Fruit fly (Drosophila melanogaster) whole organism, embryonic: ENCODE measurements around the gene Cpr78Ca.

Source experiments
- Ada2b ChIP-seq: fragments of 200-800 bp; sonication (Bioruptor generic); IDR thresholded peaks from 2 replicates; pipeline ENCODE4 v1.3.6; 2022; ENCODE audit warnings: missing biosample characterization, missing genetic modification characterization
- Atf6 ChIP-seq: fragments of 200-800 bp; sonication (Bioruptor generic); IDR thresholded peaks from 2 replicates; pipeline ENCODE4 v1.3.6; 2022; ENCODE audit warnings: missing biosample characterization, missing genetic modification characterization
- Awh ChIP-seq: fragments of 200-800 bp; sonication (Bioruptor generic); IDR thresholded peaks from 2 replicates; pipeline ENCODE4, ENCODE4 v1.3.6; 2022; ENCODE audit warnings: missing biosample characterization, missing genetic modification characterization
- CG10366 ChIP-seq: fragments of 200-800 bp; sonication (Bioruptor generic); IDR thresholded peaks from 2 replicates; pipeline ENCODE4 v1.3.6; 2022; ENCODE audit warnings: missing biosample characterization, missing genetic modification characterization
- CG10979 ChIP-seq: fragments of 200-800 bp; sonication (Bioruptor generic); optimal IDR thresholded peaks from 2 replicates; lab custom pipeline; 2018; ENCODE audit warnings: missing biosample characterization, mild to moderate bottlenecking, missing genetic modification characterization, moderate library complexity
- CG13296 ChIP-seq: fragments of 200-800 bp; sonication (Bioruptor generic); optimal IDR thresholded peaks from 3 replicates; lab custom pipeline; 2018; ENCODE audit warnings: missing biosample characterization, mild to moderate bottlenecking, missing genetic modification characterization
- CG14441 ChIP-seq: fragments of 200-800 bp; sonication (Bioruptor generic); IDR thresholded peaks from 2 replicates; pipeline ENCODE4 v1.3.6; 2022; ENCODE audit warnings: missing biosample characterization, missing genetic modification characterization
- CG1603 ChIP-seq: fragments of 200-800 bp; sonication (Bioruptor generic); optimal IDR thresholded peaks from 2 replicates; lab custom pipeline; 2019; ENCODE audit warnings: missing biosample characterization, mild to moderate bottlenecking, missing genetic modification characterization, moderate library complexity
- CG16863 ChIP-seq: fragments of 200-800 bp; sonication (Bioruptor generic); optimal IDR thresholded peaks from 3 replicates; lab custom pipeline; 2016; ENCODE audit warnings: missing biosample characterization, missing genetic modification characterization
- CG17328 ChIP-seq: fragments of 200-800 bp; sonication (Bioruptor generic); IDR thresholded peaks from 2 replicates; pipeline ENCODE4 v1.3.6; 2022; ENCODE audit warnings: missing biosample characterization, missing genetic modification characterization
- CG2889 ChIP-seq: fragments of 200-800 bp; sonication (Bioruptor generic); IDR thresholded peaks from 3 replicates; pipeline ENCODE4 v1.3.6; 2022; ENCODE audit warnings: missing biosample characterization, missing genetic modification characterization
- CG32772 ChIP-seq: fragments of 200-800 bp; sonication (Bioruptor generic); IDR thresholded peaks from 2 replicates; pipeline ENCODE4 v1.3.6; 2022; ENCODE audit warnings: missing biosample characterization, missing genetic modification characterization
- CG4617 ChIP-seq: fragments of 200-800 bp; sonication (Bioruptor generic); optimal IDR thresholded peaks from 3 replicates; lab custom pipeline; 2016; ENCODE audit warnings: missing biosample characterization, missing genetic modification characterization, borderline replicate concordance
- CG4854 ChIP-seq: fragments of 200-800 bp; sonication (Bioruptor generic); optimal IDR thresholded peaks from 2 replicates; lab custom pipeline; 2016; ENCODE audit warnings: missing biosample characterization, missing genetic modification characterization, inconsistent platforms
- CG6689 ChIP-seq: fragments of 200-800 bp; sonication (Bioruptor generic); IDR thresholded peaks from 2 replicates; pipeline ENCODE4 v1.3.6; 2022; ENCODE audit warnings: missing biosample characterization, missing genetic modification characterization
- CG7357 ChIP-seq: fragments of 200-800 bp; sonication (Bioruptor generic); IDR thresholded peaks from 3 replicates; pipeline ENCODE4 v1.3.6; 2022; ENCODE audit warnings: missing biosample characterization, missing genetic modification characterization
- CG7928 ChIP-seq: fragments of 200-800 bp; sonication (Bioruptor generic); optimal IDR thresholded peaks from 2 replicates; lab custom pipeline; 2017; ENCODE audit warnings: missing biosample characterization, mild to moderate bottlenecking, missing genetic modification characterization
- CG9215 ChIP-seq: fragments of 200-800 bp; sonication (Bioruptor generic); IDR thresholded peaks from 2 replicates; pipeline ENCODE4 v1.3.6; 2022; ENCODE audit warnings: missing biosample characterization, missing genetic modification characterization
- Fer1 ChIP-seq: fragments of 200-800 bp; sonication (Bioruptor generic); optimal IDR thresholded peaks from 2 replicates; lab custom pipeline; 2017; ENCODE audit warnings: missing biosample characterization, mild to moderate bottlenecking, missing genetic modification characterization
- H15 ChIP-seq: fragments of 200-800 bp; sonication (Bioruptor generic); IDR thresholded peaks from 3 replicates; pipeline ENCODE4 v1.3.6; 2022; ENCODE audit warnings: missing biosample characterization, missing genetic modification characterization
- Hr39 ChIP-seq: fragments of >200 bp; optimal IDR thresholded peaks from 2 replicates; lab custom pipeline; 2017
- Hr51 ChIP-seq, 2 experiments: fragments of 200-800 bp; sonication (Bioruptor generic); optimal IDR thresholded peaks; 2 replicates in 1 of 2; 3 replicates in 1 of 2; lab custom pipeline; 2016 to 2018; ENCODE audit warnings: missing biosample characterization in 2 of 2, missing genetic modification characterization in 2 of 2, mild to moderate bottlenecking in 1 of 2, moderate library complexity in 1 of 2
- Lim3 ChIP-seq: fragments of 200-800 bp; sonication (Bioruptor generic); IDR thresholded peaks from 2 replicates; pipeline ENCODE4 v1.3.6; 2022; ENCODE audit warnings: missing biosample characterization, missing genetic modification characterization
- Lpt ChIP-seq: fragments of >200 bp; optimal IDR thresholded peaks from 2 replicates; lab custom pipeline; 2018; ENCODE audit warnings: missing biosample characterization, missing genetic modification characterization
- Meics ChIP-seq: fragments of 200-800 bp; sonication (Bioruptor generic); optimal IDR thresholded peaks from 2 replicates; lab custom pipeline; 2017; ENCODE audit warnings: missing biosample characterization, mild to moderate bottlenecking, missing genetic modification characterization
- NfI ChIP-seq: fragments of 200-800 bp; sonication (Bioruptor generic); optimal IDR thresholded peaks from 3 replicates; lab custom pipeline; 2018; ENCODE audit warnings: missing biosample characterization, mild to moderate bottlenecking, missing genetic modification characterization, moderate library complexity
- Six4 ChIP-seq: fragments of 200-800 bp; sonication (Bioruptor generic); optimal IDR thresholded peaks from 2 replicates; lab custom pipeline; 2016; ENCODE audit warnings: missing biosample characterization, missing genetic modification characterization
- Spps ChIP-seq: fragments of 200-800 bp; sonication (Bioruptor generic); optimal IDR thresholded peaks from 2 replicates; lab custom pipeline; 2018; ENCODE audit warnings: missing biosample characterization, mild to moderate bottlenecking, missing genetic modification characterization
- Sry-β ChIP-seq: fragments of 200-800 bp; sonication (Bioruptor generic); optimal IDR thresholded peaks from 2 replicates; lab custom pipeline; 2018; ENCODE audit warnings: missing biosample characterization, mild to moderate bottlenecking, missing genetic modification characterization, moderate library complexity
- Ssrp ChIP-seq: fragments of 200-800 bp; sonication (Bioruptor generic); optimal IDR thresholded peaks from 2 replicates; lab custom pipeline; 2018; ENCODE audit warnings: missing biosample characterization, mild to moderate bottlenecking, missing genetic modification characterization, moderate library complexity
- Xrp1 ChIP-seq: fragments of 200-800 bp; sonication (Bioruptor generic); IDR thresholded peaks from 2 replicates; pipeline ENCODE4 v1.3.6; 2022; ENCODE audit warnings: missing biosample characterization, missing genetic modification characterization
- cas ChIP-seq: fragments of 200-800 bp; sonication (Bioruptor generic); IDR thresholded peaks from 2 replicates; pipeline ENCODE4 v1.3.6; 2022; ENCODE audit warnings: missing biosample characterization, missing genetic modification characterization
- corto ChIP-seq: fragments of 200-800 bp; sonication (Bioruptor generic); optimal IDR thresholded peaks from 2 replicates; lab custom pipeline; 2016; ENCODE audit warnings: missing biosample characterization, mild to moderate bottlenecking, missing genetic modification characterization, moderate library complexity
- dati ChIP-seq: fragments of 200-800 bp; sonication (Bioruptor generic); IDR thresholded peaks from 2 replicates; pipeline ENCODE4 v1.3.6; 2022; ENCODE audit warnings: missing biosample characterization, missing genetic modification characterization
- dmrt11E ChIP-seq: fragments of 200-800 bp; sonication (Bioruptor generic); optimal IDR thresholded peaks from 3 replicates; lab custom pipeline; 2018; ENCODE audit warnings: missing biosample characterization, mild to moderate bottlenecking, missing genetic modification characterization, moderate library complexity
- ham ChIP-seq: fragments of 200-800 bp; sonication (Bioruptor generic); IDR thresholded peaks from 2 replicates; pipeline ENCODE4 v1.3.6; 2022; ENCODE audit warnings: missing biosample characterization, missing genetic modification characterization
- ind ChIP-seq: fragments of 200-800 bp; sonication (Bioruptor generic); optimal IDR thresholded peaks from 3 replicates; lab custom pipeline; 2016; ENCODE audit warnings: missing biosample characterization, missing genetic modification characterization
- jumu ChIP-seq: fragments of 200-800 bp; sonication (Bioruptor generic); optimal IDR thresholded peaks from 3 replicates; lab custom pipeline; 2016; ENCODE audit warnings: missing biosample characterization, missing genetic modification characterization
- ken ChIP-seq: fragments of 200-800 bp; sonication (Bioruptor generic); IDR thresholded peaks from 3 replicates; pipeline ENCODE4 v1.3.6; 2022; ENCODE audit warnings: missing biosample characterization, missing genetic modification characterization
- oc ChIP-seq: fragments of 200-800 bp; sonication (Bioruptor generic); optimal IDR thresholded peaks from 2 replicates; lab custom pipeline; 2018; ENCODE audit warnings: missing biosample characterization, mild to moderate bottlenecking, missing genetic modification characterization, moderate library complexity
- onecut ChIP-seq: fragments of 200-800 bp; sonication (Bioruptor generic); IDR thresholded peaks from 2 replicates; pipeline ENCODE4 v1.3.6; 2022; ENCODE audit warnings: missing biosample characterization, missing genetic modification characterization
- p53 ChIP-seq: fragments of 200-800 bp; sonication (Bioruptor generic); optimal IDR thresholded peaks from 2 replicates; lab custom pipeline; 2016; ENCODE audit warnings: missing biosample characterization, missing genetic modification characterization
- pnt ChIP-seq: fragments of 200-800 bp; sonication (Bioruptor generic); optimal IDR thresholded peaks from 3 replicates; lab custom pipeline; 2016; ENCODE audit warnings: missing biosample characterization, missing genetic modification characterization
- ranshi ChIP-seq: fragments of 200-800 bp; sonication (Bioruptor generic); IDR thresholded peaks from 2 replicates; pipeline ENCODE4 v1.3.6; 2022; ENCODE audit warnings: missing biosample characterization, missing genetic modification characterization
- rib ChIP-seq: fragments of 200-800 bp; sonication (Bioruptor generic); IDR thresholded peaks from 2 replicates; pipeline ENCODE4 v1.3.6; 2022; ENCODE audit warnings: missing biosample characterization, missing genetic modification characterization
- row ChIP-seq: fragments of 200-800 bp; sonication (Bioruptor generic); IDR thresholded peaks from 3 replicates; pipeline ENCODE4 v1.3.6; 2022; ENCODE audit warnings: missing biosample characterization, missing genetic modification characterization
- sima ChIP-seq: fragments of 200-800 bp; sonication (Bioruptor generic); optimal IDR thresholded peaks from 2 replicates; lab custom pipeline; 2016; ENCODE audit warnings: missing biosample characterization, missing genetic modification characterization
- trh ChIP-seq: fragments of 200-800 bp; sonication (Bioruptor generic); optimal IDR thresholded peaks from 2 replicates; lab custom pipeline; 2016; ENCODE audit warnings: missing biosample characterization, missing genetic modification characterization
- ttk ChIP-seq: fragments of 200-800 bp; sonication (Bioruptor generic); IDR thresholded peaks from 2 replicates; pipeline ENCODE4 v2.1.2; 2022; ENCODE audit warnings: missing biosample characterization, missing genetic modification characterization
- tup ChIP-seq: fragments of 200-800 bp; sonication (Bioruptor generic); optimal IDR thresholded peaks from 2 replicates; lab custom pipeline; 2016; ENCODE audit warnings: missing biosample characterization, mild to moderate bottlenecking, missing genetic modification characterization, moderate library complexity
- vvl ChIP-seq: fragments of 200-800 bp; sonication (Bioruptor generic); IDR thresholded peaks from 2 replicates; pipeline ENCODE4 v1.3.6; 2022; ENCODE audit warnings: missing biosample characterization, missing genetic modification characterization
- zen2 ChIP-seq: fragments of 200-800 bp; sonication (Bioruptor generic); IDR thresholded peaks from 3 replicates; pipeline ENCODE4 v1.3.6; 2022; ENCODE audit warnings: missing biosample characterization, missing genetic modification characterization; ENCODE audit not compliant: partially characterized antibody

Cpr78Ca gene

dm6 chr3L:21251381-21251780 is 41.2 kb downstream of the Cpr78Ca start (continued):
- no peak for TF ChIP-seq Meics (GFP tag; lab: Kevin White, UChicago)
- 0 out of 2 replicates have a peak, but pooled peaks have one; percentile 9 for TF ChIP-seq Awh (GFP tag; lab: Robert Waterston, UW)
- peak; percentile 48 for TF ChIP-seq CG6689
- TF ChIP-seq CG1603 (tag; lab: Kevin White, UChicago): peak; percentile 25
- TF ChIP-seq ham (GFP tag; lab: Robert Waterston, UW): no peak
- TF ChIP-seq Xrp1 (GFP tag; lab: Robert Waterston, UW): peak; percentile 46; the same call in 1 of the 2 replicates
- no peak for TF ChIP-seq Ssrp (tag; lab: Kevin White, UChicago)
- no peak for TF ChIP-seq rib (GFP tag; lab: Robert Waterston, UW)
- TF ChIP-seq sima (GFP tag; lab: Kevin White, UChicago): no peak
- TF ChIP-seq Hr39 (lab: Kevin White, UChicago): no peak
- TF ChIP-seq dmrt11E: no peak
- no peak for TF ChIP-seq cas (GFP tag; lab: Robert Waterston, UW)
- TF ChIP-seq CG10979 (tag; lab: Kevin White, UChicago): peak; percentile 14
- peak in 1 of 2 experiments; percentile 3 for TF ChIP-seq Hr51 (GFP tag; optimal IDR thresholded peaks at IDR 0.05; lab: Kevin White, UChicago)
- TF ChIP-seq CG32772: no peak
- no peak for TF ChIP-seq CG7357 (GFP tag; lab: Robert Waterston, UW)
- peak; percentile 1 for TF ChIP-seq NfI (GFP tag; lab: Kevin White, UChicago)
- TF ChIP-seq Fer1: peak; percentile 8
- TF ChIP-seq CG4854 (GFP tag; lab: Kevin White, UChicago): no peak
- TF ChIP-seq Sry-β (GFP tag; lab: Kevin White, UChicago): no peak
- TF ChIP-seq vvl: 0 out of 2 replicates have a peak, but pooled peaks have one; percentile 15
- no peak for TF ChIP-seq Six4 (GFP tag; lab: Kevin White, UChicago)
- TF ChIP-seq Lpt (GFP tag; lab: Kevin White, UChicago): no peak
- no peak for TF ChIP-seq ttk
- no peak for TF ChIP-seq Ada2b
- no peak for TF ChIP-seq tup (GFP tag; lab: Kevin White, UChicago)
- TF ChIP-seq ken: 0 out of 3 replicates have a peak, but pooled peaks have one; percentile 34
- TF ChIP-seq CG10366 (GFP tag; lab: Robert Waterston, UW): 0 out of 2 replicates have a peak, but pooled peaks have one; percentile 18
- no peak for TF ChIP-seq p53 (GFP tag; lab: Kevin White, UChicago)
- no peak for TF ChIP-seq H15 (GFP tag; lab: Robert Waterston, UW)
- TF ChIP-seq Spps: no peak
- no peak for TF ChIP-seq Lim3 (GFP tag; lab: Robert Waterston, UW)
- TF ChIP-seq pnt (GFP tag; lab: Kevin White, UChicago): no peak
- TF ChIP-seq CG4617 (GFP tag; lab: Kevin White, UChicago): no peak
- peak; percentile 44; the same call in 2 of the 3 replicates for TF ChIP-seq row (GFP tag; lab: Robert Waterston, UW)
- TF ChIP-seq CG9215 (GFP tag; lab: Robert Waterston, UW): 0 out of 2 replicates have a peak, but pooled peaks have one; percentile 17
- 0 out of 2 replicates have a peak, but pooled peaks have one; percentile 30 for TF ChIP-seq Atf6 (GFP tag; lab: Robert Waterston, UW)
- no peak for TF ChIP-seq dati (GFP tag; lab: Robert Waterston, UW)
- peak; percentile 17; the same call in 1 of the 2 replicates for TF ChIP-seq CG17328
- TF ChIP-seq CG13296 (GFP tag; lab: Kevin White, UChicago): no peak
- TF ChIP-seq jumu (GFP tag; lab: Kevin White, UChicago): peak; percentile 40
- TF ChIP-seq ranshi (GFP tag; lab: Robert Waterston, UW): 0 out of 2 replicates have a peak, but pooled peaks have one; percentile 21
- TF ChIP-seq CG2889 (GFP tag; lab: Robert Waterston, UW): 0 out of 3 replicates have a peak, but pooled peaks have one; percentile 22
- no peak for TF ChIP-seq CG7928
- no peak for TF ChIP-seq trh (GFP tag; lab: Kevin White, UChicago)
- TF ChIP-seq oc (tag; lab: Kevin White, UChicago): no peak
- peak; percentile 64 for TF ChIP-seq CG14441 (GFP tag; lab: Robert Waterston, UW)
- TF ChIP-seq CG16863: peak; percentile 17
- no peak for TF ChIP-seq corto (GFP tag; lab: Kevin White, UChicago)
- TF ChIP-seq ind: peak; percentile 14
- 0 out of 2 replicates have a peak, but pooled peaks have one; percentile 7 for TF ChIP-seq onecut
- TF ChIP-seq zen2 (GFP tag; lab: Robert Waterston, UW): no peak
